Worm (Caenorhabditis elegans) whole organism, young adult: ENCODE measurements around the gene fkh-3.
A peak's percentile ranks its signal among the peaks of the same experiment; 100 is the strongest.
"Not testable (repeated sequence)": the region's sequence is repeated elsewhere in the genome, so short reads cannot be mapped to it uniquely, and the experiment has no call there.

ENCODE experiments used
- B0035.1 ChIP-seq: sonication (generic microtip); optimal IDR thresholded peaks from 2 replicates; lab custom pipeline; 2016; ENCODE audit warnings: missing genetic modification characterization, mild to moderate bottlenecking, missing compliant biosample characterization, missing genotype, missing genetic modification reagents
- B0336.3 ChIP-seq: fragments of 200-800 bp; sonication (Bioruptor generic); IDR thresholded peaks from 2 replicates; pipeline ENCODE4 v1.3.6; 2022; ENCODE audit warnings: missing genetic modification characterization, missing compliant biosample characterization
- F37B4.10 ChIP-seq: fragments of 200-800 bp; sonication (Bioruptor generic); IDR thresholded peaks from 2 replicates; pipeline ENCODE4 v1.3.6; 2022; ENCODE audit warnings: missing genetic modification characterization, missing compliant biosample characterization
- F57C9.4 ChIP-seq: sonication (generic microtip); optimal IDR thresholded peaks from 2 replicates; lab custom pipeline; 2017; ENCODE audit warnings: mild to moderate bottlenecking, missing genetic modification characterization, missing compliant biosample characterization
- Y53G8AR.9 ChIP-seq: fragments of 200-800 bp; sonication (Bioruptor generic); conservative IDR thresholded peaks from 2 replicates; pipeline ENCODE4 v1.3.6; 2022; ENCODE audit warnings: missing genetic modification reagents, missing genetic modification characterization, missing compliant biosample characterization
- Y56A3A.18 ChIP-seq: fragments of 200-800 bp; sonication (Bioruptor generic); IDR thresholded peaks from 2 replicates; pipeline ENCODE4 v1.3.6; 2022; ENCODE audit warnings: missing genetic modification reagents, missing genetic modification characterization, missing compliant biosample characterization
- Y95B8A.8 ChIP-seq: fragments of 200-800 bp; sonication (Bioruptor generic); IDR thresholded peaks from 2 replicates; pipeline ENCODE4 v1.3.6; 2022; ENCODE audit warnings: missing genetic modification reagents, missing genetic modification characterization, missing compliant biosample characterization
- akir-1 ChIP-seq: fragments of 200-800 bp; sonication (Bioruptor generic); optimal IDR thresholded peaks from 2 replicates; lab custom pipeline; 2018; ENCODE audit warnings: mild to moderate bottlenecking, missing genetic modification characterization, moderate library complexity, missing compliant biosample characterization
- dox-1 ChIP-seq: fragments of 200-800 bp; sonication (Bioruptor generic); IDR thresholded peaks from 2 replicates; pipeline ENCODE4 v1.3.6; 2022; ENCODE audit warnings: missing genetic modification reagents, missing genetic modification characterization, missing compliant biosample characterization
- dpff-1 ChIP-seq: sonication (generic microtip); optimal IDR thresholded peaks from 2 replicates; lab custom pipeline; 2017; ENCODE audit warnings: mild to moderate bottlenecking, missing genetic modification characterization, missing compliant biosample characterization
- dpl-1 ChIP-seq: fragments of 150-350 bp; optimal IDR thresholded peaks from 2 replicates; lab custom pipeline; 2014; ENCODE audit warnings: missing biosample characterization, missing genetic modification reagents, missing genetic modification characterization
- ekl-4 ChIP-seq: fragments of 200-800 bp; sonication (Bioruptor generic); IDR thresholded peaks from 2 replicates; pipeline ENCODE4 v1.3.6; 2022; ENCODE audit warnings: missing genetic modification reagents, missing genetic modification characterization, missing compliant biosample characterization
- fkh-3 ChIP-seq: sonication (generic microtip); optimal IDR thresholded peaks from 2 replicates; lab custom pipeline; 2016; ENCODE audit warnings: mild to moderate bottlenecking, missing genetic modification characterization, missing compliant biosample characterization
- hmg-20 ChIP-seq: fragments of 200-800 bp; sonication (Bioruptor generic); IDR thresholded peaks from 2 replicates; pipeline ENCODE4 v1.3.6; 2022; ENCODE audit warnings: missing genetic modification reagents, missing genetic modification characterization, missing compliant biosample characterization
- lin-54 ChIP-seq: fragments of 200-800 bp; sonication (Bioruptor generic); optimal IDR thresholded peaks from 2 replicates; lab custom pipeline; 2018; ENCODE audit warnings: mild to moderate bottlenecking, missing genetic modification characterization, missing compliant biosample characterization
- lsy-27 ChIP-seq: sonication (generic microtip); optimal IDR thresholded peaks from 2 replicates; lab custom pipeline; 2017; ENCODE audit warnings: missing genetic modification characterization, mild to moderate bottlenecking, missing compliant biosample characterization, antibody characterized with exemption, missing genotype, borderline replicate concordance; ENCODE audit not compliant: insufficient read depth
- madf-3 ChIP-seq: fragments of 200-800 bp; sonication (Bioruptor generic); IDR thresholded peaks from 2 replicates; pipeline ENCODE4 v1.3.6; 2022; ENCODE audit warnings: missing genetic modification reagents, missing genetic modification characterization, missing compliant biosample characterization
- mxl-1 ChIP-seq: sonication (generic microtip); optimal IDR thresholded peaks from 2 replicates; lab custom pipeline; 2016; ENCODE audit warnings: missing genetic modification characterization, missing compliant biosample characterization
- nfyb-1 ChIP-seq: fragments of 200-800 bp; sonication (Bioruptor generic); IDR thresholded peaks from 2 replicates; pipeline ENCODE4 v1.3.6; 2022; ENCODE audit warnings: missing genetic modification reagents, missing genetic modification characterization, missing compliant biosample characterization
- nhr-179 ChIP-seq: sonication (generic microtip); optimal IDR thresholded peaks from 2 replicates; lab custom pipeline; 2016; ENCODE audit warnings: mild to moderate bottlenecking, missing genetic modification characterization, missing compliant biosample characterization
- nhr-27 ChIP-seq: fragments of 200-800 bp; sonication (Bioruptor generic); optimal IDR thresholded peaks from 2 replicates; lab custom pipeline; 2018; ENCODE audit warnings: mild to moderate bottlenecking, missing genetic modification characterization, moderate library complexity, missing compliant biosample characterization
- nhr-80 ChIP-seq: sonication (generic microtip); optimal IDR thresholded peaks from 2 replicates; lab custom pipeline; 2016; ENCODE audit warnings: missing genetic modification characterization, missing compliant biosample characterization
- snpc-1.1 ChIP-seq: sonication (generic microtip); optimal IDR thresholded peaks from 2 replicates; lab custom pipeline; 2017; ENCODE audit warnings: missing genetic modification characterization, mild to moderate bottlenecking, missing compliant biosample characterization, antibody characterized with exemption, moderate library complexity, missing genotype, missing genetic modification reagents; ENCODE audit not compliant: insufficient read depth
- snpc-3.4 ChIP-seq: sonication (generic microtip); optimal IDR thresholded peaks from 2 replicates; lab custom pipeline; 2017; ENCODE audit warnings: missing genetic modification characterization, mild to moderate bottlenecking, missing compliant biosample characterization, antibody characterized with exemption, moderate library complexity, missing genotype, missing genetic modification reagents
- snpc-4 ChIP-seq, 5 experiments: fragments of 150-350 bp in 1 of 5; sonication (generic microtip) in 4 of 5; optimal IDR thresholded peaks; 2 replicates each; lab custom pipeline; 2014 to 2018; ENCODE audit warnings: missing genetic modification characterization in 5 of 5, missing biosample characterization in 3 of 5, antibody characterized with exemption in 2 of 5, mild to moderate bottlenecking in 2 of 5, missing compliant biosample characterization in 2 of 5, missing genotype in 2 of 5, moderate library complexity in 2 of 5, missing genetic modification reagents in 1 of 5
- tbp1 ChIP-seq: fragments of 200-800 bp; sonication (Bioruptor generic); optimal IDR thresholded peaks from 2 replicates; lab custom pipeline; 2018; ENCODE audit warnings: mild to moderate bottlenecking, missing genetic modification characterization, missing compliant biosample characterization
- ztf-25 ChIP-seq: fragments of 200-800 bp; sonication (Bioruptor generic); IDR thresholded peaks from 2 replicates; pipeline ENCODE4 v1.3.6; 2022; ENCODE audit warnings: missing genetic modification reagents, missing genetic modification characterization, missing compliant biosample characterization
- ztf-28 ChIP-seq: fragments of 200-800 bp; sonication (Bioruptor generic); IDR thresholded peaks from 2 replicates; pipeline ENCODE4 v1.3.6; 2022; ENCODE audit warnings: missing genetic modification reagents, missing genetic modification characterization, missing compliant biosample characterization

fkh-3 gene

DNA sequence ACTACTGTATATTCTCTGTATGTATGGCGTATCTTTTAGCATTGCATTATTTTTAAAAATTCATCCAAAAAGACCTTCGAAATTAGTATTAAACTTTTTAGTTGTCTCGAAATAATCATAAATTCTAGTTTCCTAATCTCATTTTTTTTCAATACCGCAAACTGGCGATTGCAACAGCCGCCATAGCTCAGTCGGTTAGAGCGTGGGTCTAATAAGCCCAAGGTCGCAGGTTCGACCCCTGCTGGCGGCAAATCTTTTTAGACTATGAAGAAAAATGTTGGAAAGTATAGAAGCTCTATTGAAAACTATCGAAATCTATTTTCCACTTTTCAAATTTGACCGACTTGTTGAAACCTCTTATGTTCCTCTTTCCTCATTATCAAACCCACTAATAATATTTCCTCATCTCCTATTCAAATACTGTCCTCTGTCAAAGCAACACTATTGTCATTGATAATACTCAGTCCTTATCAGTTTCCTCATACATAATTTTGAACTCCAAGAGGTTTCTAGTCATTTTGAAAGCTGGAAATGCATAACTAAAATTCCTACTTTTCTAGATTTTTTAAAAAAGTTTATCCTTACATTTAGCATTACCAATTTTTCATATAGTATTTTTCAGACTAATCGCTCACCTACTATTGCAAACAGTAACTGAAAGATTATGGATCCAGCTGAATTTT is 12.7 kb upstream of the fkh-3 start, which contains the start of gene jmjd-3.3 (continued):
- TF ChIP-seq snpc-4 (GFP tag; optimal IDR thresholded peaks at IDR 0.05; lab: Kevin White, UChicago) (no peak), snpc-4 (tag; optimal IDR thresholded peaks at IDR 0.05; lab: Kevin White, UChicago) (peak in 1 of 4 experiments; percentile 47), dpl-1 (GFP tag; lab: Kevin White, UChicago) (no peak), dpff-1 (no peak), ztf-28 (GFP tag; lab: Robert Waterston, UW) (no peak), snpc-1.1 (tag; lab: Kevin White, UChicago) (no peak), hmg-20 (GFP tag; lab: Robert Waterston, UW) (no peak), fkh-3 (tag; lab: Kevin White, UChicago) (no peak), snpc-3.4 (tag; lab: Kevin White, UChicago) (peak; percentile 35), F57C9.4 (no peak), tbp1 (GFP tag; lab: Kevin White, UChicago) (peak; percentile 81), nhr-179 (tag; lab: Kevin White, UChicago) (no peak)

DNA sequence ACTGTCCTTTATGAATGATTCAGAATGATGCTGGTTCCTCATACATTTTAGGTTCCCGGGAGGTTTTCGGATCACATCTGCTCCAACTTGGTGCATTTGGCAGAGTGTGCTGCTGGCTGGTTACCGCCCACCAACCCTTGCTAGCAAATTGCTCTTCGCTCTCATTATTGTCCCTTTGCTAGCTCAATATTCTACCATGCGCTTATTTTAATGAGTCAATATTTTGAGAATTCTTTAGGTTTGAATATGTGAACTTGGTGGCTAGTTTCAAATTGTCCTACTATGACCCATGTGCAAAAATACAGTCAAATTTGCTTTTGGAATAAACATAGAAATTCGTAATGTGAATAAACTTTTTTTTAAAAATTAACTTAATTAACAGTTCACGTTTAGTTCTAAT is 11.9 kb upstream of the fkh-3 start:
- TF ChIP-seq akir-1 (GFP tag; lab: Kevin White, UChicago) (no peak), Y95B8A.8 (GFP tag; lab: Robert Waterston, UW) (no peak), lin-54 (GFP tag; lab: Kevin White, UChicago) (no peak), B0336.3 (GFP tag; lab: Robert Waterston, UW) (no peak), hmg-20 (GFP tag; lab: Robert Waterston, UW) (no peak), nfyb-1 (GFP tag; lab: Robert Waterston, UW) (no peak), nhr-27 (no peak), B0035.1 (tag; lab: Kevin White, UChicago) (no peak), Y53G8AR.9 (GFP tag; lab: Robert Waterston, UW) (no peak), ekl-4 (GFP tag; lab: Robert Waterston, UW) (no peak), dox-1 (GFP tag; lab: Robert Waterston, UW) (no peak), tbp1 (GFP tag; lab: Kevin White, UChicago) (no peak)

DNA sequence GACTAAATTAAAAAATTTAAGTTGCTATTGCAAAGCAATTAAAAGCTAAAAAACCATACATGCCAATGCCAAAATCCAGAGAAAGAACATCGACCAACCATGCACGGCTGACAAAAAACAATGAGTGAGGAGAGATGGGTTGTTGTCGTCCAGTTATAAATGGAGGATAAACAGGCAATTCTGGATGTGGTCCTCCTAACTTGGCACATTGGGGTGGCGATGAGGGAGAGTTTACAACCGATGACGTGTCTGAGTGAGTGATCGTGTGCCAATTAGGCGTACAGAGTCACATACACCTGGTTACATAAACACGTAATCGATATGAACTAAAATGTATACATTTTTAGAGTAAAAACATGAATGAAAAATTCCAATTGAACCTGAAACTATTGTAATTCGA is 8.1 kb upstream of the fkh-3 start, which contains the start of gene C29F7.10:
Gene C29F7.10, minus strand, starts transcription at position 101 of the 400 bp plus-strand sequence.
- TF ChIP-seq dox-1 (GFP tag; lab: Robert Waterston, UW); lsy-27 (tag; lab: Kevin White, UChicago); ztf-25 (GFP tag; lab: Robert Waterston, UW): not testable (repeated sequence)

DNA sequence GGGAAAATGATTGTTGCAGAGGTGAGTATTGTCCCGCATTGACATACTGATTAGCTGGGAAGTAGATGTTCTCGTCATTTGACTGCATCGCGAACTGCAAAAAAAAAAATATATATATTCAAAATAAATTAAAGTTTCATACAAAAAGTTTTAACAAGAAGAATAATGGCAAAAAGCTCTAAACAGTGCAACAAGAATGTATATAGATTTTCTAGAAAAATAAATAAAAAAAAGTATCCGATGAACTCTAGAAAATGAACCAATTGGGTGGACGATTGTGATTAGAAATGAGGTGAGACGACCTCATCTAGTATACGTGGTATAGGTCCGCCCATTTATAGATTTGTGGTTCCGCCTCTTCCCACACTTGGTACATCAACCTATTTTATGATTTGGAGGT is 5.5 kb upstream of the fkh-3 start, which contains the start of gene fkh-4:
Gene fkh-4, minus strand, starts transcription at position 101 of the 400 bp plus-strand sequence.
- TF ChIP-seq F37B4.10 (GFP tag; lab: Robert Waterston, UW); mxl-1; Y56A3A.18 (GFP tag; lab: Robert Waterston, UW): not testable (repeated sequence)

DNA sequence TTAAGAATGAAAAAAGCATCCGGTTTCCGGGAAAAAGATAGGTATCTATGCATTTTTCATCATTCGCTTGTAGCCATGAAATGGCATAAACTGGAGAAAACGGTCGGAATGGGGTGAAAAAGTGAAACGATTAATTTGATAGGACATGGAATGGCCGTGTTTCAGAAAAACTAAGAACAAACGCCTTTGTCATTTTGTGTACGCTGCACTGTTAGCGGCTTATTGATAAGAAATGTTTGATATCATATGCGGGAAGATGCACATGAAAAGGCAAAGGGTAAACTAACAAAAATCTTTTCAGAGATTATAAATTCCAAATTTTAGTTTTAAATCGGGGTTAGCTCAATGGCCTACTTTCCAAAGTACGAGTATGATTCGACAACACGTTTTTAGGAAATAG is 2.2 kb downstream of the fkh-3 start:
- 0 out of 2 replicates have a peak, but pooled peaks have one; percentile 11 for TF ChIP-seq nfyb-1 (GFP tag; lab: Robert Waterston, UW)
- peak; percentile 80 for TF ChIP-seq nhr-80
- TF ChIP-seq madf-3 (GFP tag; lab: Robert Waterston, UW), result no peak
